Fruit fly (Drosophila melanogaster) whole organism, embryonic: ENCODE results near the gene Sec24CD.

Experiments
- BEAF-32 ChIP-seq: fragments of 200-800 bp; sonication (Bioruptor generic); optimal IDR thresholded peaks from 3 replicates; lab custom pipeline; 2017; ENCODE audit warnings: missing biosample characterization, missing genetic modification characterization, mild to moderate bottlenecking, moderate library complexity, missing genetic modification reagents
- CG10366 ChIP-seq: fragments of 200-800 bp; sonication (Bioruptor generic); IDR thresholded peaks from 2 replicates; pipeline ENCODE4 v1.3.6; 2022; ENCODE audit warnings: missing biosample characterization, missing genetic modification characterization
- CG10654 ChIP-seq: fragments of 200-800 bp; sonication (Bioruptor generic); optimal IDR thresholded peaks from 2 replicates; lab custom pipeline; 2016; ENCODE audit warnings: missing biosample characterization, missing genetic modification characterization
- CG11247 ChIP-seq: fragments of 200-800 bp; sonication (Bioruptor generic); IDR thresholded peaks from 2 replicates; pipeline ENCODE4 v1.3.6; 2022; ENCODE audit warnings: missing biosample characterization, missing genetic modification characterization
- CG11560 ChIP-seq: fragments of 200-800 bp; sonication (Bioruptor generic); IDR thresholded peaks from 3 replicates; pipeline ENCODE4 v1.3.6; 2022; ENCODE audit warnings: missing biosample characterization, missing genetic modification characterization
- CG12071 ChIP-seq: fragments of 200-800 bp; sonication (Bioruptor generic); optimal IDR thresholded peaks from 3 replicates; lab custom pipeline; 2018; ENCODE audit warnings: missing biosample characterization, mild to moderate bottlenecking, missing genetic modification characterization
- CG12744 ChIP-seq: fragments of 200-800 bp; sonication (Bioruptor generic); optimal IDR thresholded peaks from 2 replicates; lab custom pipeline; 2016; ENCODE audit warnings: missing biosample characterization, missing genetic modification characterization
- CG14014 ChIP-seq: fragments of 200-800 bp; sonication (Bioruptor generic); IDR thresholded peaks from 2 replicates; pipeline ENCODE4 v1.3.6; 2022; ENCODE audit warnings: missing biosample characterization, missing genetic modification characterization
- CG15073 ChIP-seq: fragments of 200-800 bp; sonication (Bioruptor generic); optimal IDR thresholded peaks from 2 replicates; lab custom pipeline; 2016; ENCODE audit warnings: missing biosample characterization, missing genetic modification characterization
- CG15479 ChIP-seq: fragments of 200-800 bp; sonication (Bioruptor generic); optimal IDR thresholded peaks from 3 replicates; lab custom pipeline; 2019; ENCODE audit warnings: missing biosample characterization, mild to moderate bottlenecking, missing genetic modification characterization, moderate library complexity
- CG15601 ChIP-seq: fragments of 200-800 bp; sonication (Bioruptor generic); optimal IDR thresholded peaks from 3 replicates; lab custom pipeline; 2019; ENCODE audit warnings: missing biosample characterization, mild to moderate bottlenecking, missing genetic modification characterization, moderate library complexity
- CG18011 ChIP-seq: fragments of 200-800 bp; sonication (Bioruptor generic); optimal IDR thresholded peaks from 2 replicates; lab custom pipeline; 2017; ENCODE audit warnings: missing biosample characterization, missing genetic modification characterization, mild to moderate bottlenecking, moderate library complexity, missing genotype
- CG18476 ChIP-seq: fragments of 200-800 bp; sonication (Bioruptor generic); optimal IDR thresholded peaks from 2 replicates; lab custom pipeline; 2016; ENCODE audit warnings: missing biosample characterization, mild to moderate bottlenecking, missing genetic modification characterization
- CG18764 ChIP-seq: fragments of 200-800 bp; sonication (Bioruptor generic); optimal IDR thresholded peaks from 3 replicates; lab custom pipeline; 2016; ENCODE audit warnings: missing biosample characterization, missing genetic modification characterization
- CG2116 ChIP-seq: fragments of 200-800 bp; sonication (Bioruptor generic); optimal IDR thresholded peaks from 3 replicates; lab custom pipeline; 2018; ENCODE audit warnings: missing biosample characterization, mild to moderate bottlenecking, missing genetic modification characterization
- CG2678 ChIP-seq: fragments of 200-800 bp; sonication (Bioruptor generic); optimal IDR thresholded peaks from 3 replicates; lab custom pipeline; 2019; ENCODE audit warnings: missing biosample characterization, mild to moderate bottlenecking, missing genetic modification characterization, moderate library complexity
- CG2875 ChIP-seq: fragments of 200-800 bp; sonication (Bioruptor generic); optimal IDR thresholded peaks from 2 replicates; lab custom pipeline; 2017; ENCODE audit warnings: missing biosample characterization, mild to moderate bottlenecking, missing genetic modification characterization, missing genetic modification reagents
- CG32767 ChIP-seq: fragments of 200-800 bp; sonication (Bioruptor generic); IDR thresholded peaks from 2 replicates; pipeline ENCODE4 v1.3.6; 2022; ENCODE audit warnings: missing biosample characterization, missing genetic modification characterization
- CG34422 ChIP-seq: fragments of 200-800 bp; sonication (Bioruptor generic); IDR thresholded peaks from 3 replicates; pipeline ENCODE4 v1.3.6; 2022; ENCODE audit warnings: missing biosample characterization, missing genetic modification characterization
- CG3726 ChIP-seq: fragments of 200-800 bp; sonication (Bioruptor generic); IDR thresholded peaks from 3 replicates; pipeline ENCODE4, ENCODE4 v1.3.6; 2022; ENCODE audit warnings: missing biosample characterization, missing genetic modification characterization
- CG3838 ChIP-seq: fragments of 200-800 bp; sonication (Bioruptor generic); optimal IDR thresholded peaks from 3 replicates; lab custom pipeline; 2016; ENCODE audit warnings: missing biosample characterization, missing genetic modification characterization
- CG3847 ChIP-seq: fragments of 200-800 bp; sonication (Bioruptor generic); IDR thresholded peaks from 2 replicates; pipeline ENCODE4 v1.3.6; 2022; ENCODE audit warnings: missing biosample characterization, missing genetic modification characterization
- CG4282 ChIP-seq: fragments of 200-800 bp; sonication (Bioruptor generic); optimal IDR thresholded peaks from 2 replicates; lab custom pipeline; 2016; ENCODE audit warnings: missing biosample characterization, missing genetic modification characterization
- CG4404 ChIP-seq: fragments of 200-800 bp; sonication (Bioruptor generic); IDR thresholded peaks from 2 replicates; pipeline ENCODE4 v1.3.6; 2022; ENCODE audit warnings: missing biosample characterization, missing genetic modification characterization
- CG4730 ChIP-seq: fragments of 200-800 bp; sonication (Bioruptor generic); IDR thresholded peaks from 2 replicates; pipeline ENCODE4 v1.3.6; 2022; ENCODE audit warnings: missing biosample characterization, missing genetic modification characterization
- CG6689 ChIP-seq: fragments of 200-800 bp; sonication (Bioruptor generic); IDR thresholded peaks from 2 replicates; pipeline ENCODE4 v1.3.6; 2022; ENCODE audit warnings: missing biosample characterization, missing genetic modification characterization
- CG8765 ChIP-seq: fragments of 200-800 bp; sonication (Bioruptor generic); IDR thresholded peaks from 2 replicates; pipeline ENCODE4 v1.3.6; 2022; ENCODE audit warnings: missing biosample characterization, missing genetic modification characterization
- CG9215 ChIP-seq: fragments of 200-800 bp; sonication (Bioruptor generic); IDR thresholded peaks from 2 replicates; pipeline ENCODE4 v1.3.6; 2022; ENCODE audit warnings: missing biosample characterization, missing genetic modification characterization
- CrebB ChIP-seq: fragments of 200-800 bp; sonication (Bioruptor generic); optimal IDR thresholded peaks from 3 replicates; lab custom pipeline; 2018; ENCODE audit warnings: missing biosample characterization, mild to moderate bottlenecking, missing genetic modification characterization
- Dfd ChIP-seq, 2 experiments: fragments of >200 bp; optimal IDR thresholded peaks; 2 replicates each; lab custom pipeline; 2017; ENCODE audit warnings: missing biosample characterization in 2 of 2, missing genetic modification characterization in 2 of 2
- Dll ChIP-seq: fragments of 200-800 bp; sonication (Bioruptor generic); IDR thresholded peaks from 4 replicates; pipeline ENCODE4 v1.3.6; 2022; ENCODE audit warnings: missing biosample characterization, missing genetic modification characterization; ENCODE audit not compliant: partially characterized antibody
- E2f1 ChIP-seq: fragments of 200-800 bp; sonication (Bioruptor generic); IDR thresholded peaks from 2 replicates; pipeline ENCODE4 v1.3.6; 2022; ENCODE audit warnings: missing biosample characterization, missing genetic modification characterization
- Hr51 ChIP-seq, 2 experiments: fragments of 200-800 bp; sonication (Bioruptor generic); optimal IDR thresholded peaks; 2 replicates in 1 of 2; 3 replicates in 1 of 2; lab custom pipeline; 2016 to 2018; ENCODE audit warnings: missing biosample characterization in 2 of 2, missing genetic modification characterization in 2 of 2, mild to moderate bottlenecking in 1 of 2, moderate library complexity in 1 of 2
- MBD-R2 ChIP-seq: fragments of 200-800 bp; sonication (Bioruptor generic); IDR thresholded peaks from 2 replicates; pipeline ENCODE4 v1.3.6; 2022; ENCODE audit warnings: missing biosample characterization, missing genetic modification characterization
- MESR4 ChIP-seq: fragments of 200-800 bp; sonication (Bioruptor generic); optimal IDR thresholded peaks from 2 replicates; lab custom pipeline; 2018; ENCODE audit warnings: missing biosample characterization, mild to moderate bottlenecking, missing genetic modification characterization, moderate library complexity
- Mrtf ChIP-seq: fragments of 200-800 bp; sonication (Bioruptor generic); IDR thresholded peaks from 3 replicates; pipeline ENCODE4 v1.3.6; 2022; ENCODE audit warnings: missing biosample characterization, missing genetic modification characterization
- PHDP ChIP-seq: fragments of 200-800 bp; sonication (Bioruptor generic); optimal IDR thresholded peaks from 3 replicates; lab custom pipeline; 2018; ENCODE audit warnings: missing biosample characterization, mild to moderate bottlenecking, missing genetic modification characterization, moderate library complexity
- Stat92E ChIP-seq, 3 experiments: fragments of >200 bp in 2 of 3; fragments of 200-800 bp in 1 of 3; sonication (Bioruptor generic) in 1 of 3; optimal IDR thresholded peaks; 2 replicates each; lab custom pipeline; 2017 to 2019; ENCODE audit warnings: missing biosample characterization in 3 of 3, missing genetic modification characterization in 3 of 3, mild to moderate bottlenecking in 1 of 3, moderate library complexity in 1 of 3
- TFAM ChIP-seq: fragments of 200-800 bp; sonication (Bioruptor generic); optimal IDR thresholded peaks from 2 replicates; lab custom pipeline; 2017; ENCODE audit warnings: missing biosample characterization, missing genetic modification characterization, inconsistent platforms
- bcd ChIP-seq: fragments of 200-800 bp; sonication (Bioruptor generic); optimal IDR thresholded peaks from 2 replicates; lab custom pipeline; 2017; ENCODE audit warnings: missing biosample characterization, mild to moderate bottlenecking, missing genetic modification characterization
- dati ChIP-seq: fragments of 200-800 bp; sonication (Bioruptor generic); IDR thresholded peaks from 2 replicates; pipeline ENCODE4 v1.3.6; 2022; ENCODE audit warnings: missing biosample characterization, missing genetic modification characterization
- dmrt11E ChIP-seq: fragments of 200-800 bp; sonication (Bioruptor generic); optimal IDR thresholded peaks from 3 replicates; lab custom pipeline; 2018; ENCODE audit warnings: missing biosample characterization, mild to moderate bottlenecking, missing genetic modification characterization, moderate library complexity
- dysf ChIP-seq: fragments of 200-800 bp; sonication (Bioruptor generic); IDR thresholded peaks from 3 replicates; pipeline ENCODE4 v1.3.6; 2022; ENCODE audit warnings: missing biosample characterization, missing genetic modification characterization
- eyg ChIP-seq: fragments of 200-800 bp; sonication (Bioruptor generic); optimal IDR thresholded peaks from 3 replicates; lab custom pipeline; 2016; ENCODE audit warnings: missing biosample characterization, missing genetic modification characterization
- gfzf ChIP-seq: fragments of 200-800 bp; sonication (Bioruptor generic); optimal IDR thresholded peaks from 2 replicates; lab custom pipeline; 2016; ENCODE audit warnings: missing biosample characterization, mild to moderate bottlenecking, missing genetic modification characterization, moderate library complexity
- grn ChIP-seq: fragments of 200-800 bp; sonication (Bioruptor generic); optimal IDR thresholded peaks from 3 replicates; lab custom pipeline; 2017; ENCODE audit warnings: missing biosample characterization, missing genetic modification characterization
- gsb-n ChIP-seq: fragments of 200-800 bp; sonication (Bioruptor generic); optimal IDR thresholded peaks from 3 replicates; lab custom pipeline; 2018; ENCODE audit warnings: missing biosample characterization, mild to moderate bottlenecking, missing genetic modification characterization
- h ChIP-seq: fragments of >200 bp; optimal IDR thresholded peaks from 2 replicates; lab custom pipeline; 2017
- pfk ChIP-seq: fragments of 200-800 bp; sonication (Bioruptor generic); optimal IDR thresholded peaks from 2 replicates; lab custom pipeline; 2018; ENCODE audit warnings: missing biosample characterization, mild to moderate bottlenecking, missing genetic modification characterization, moderate library complexity
- sr ChIP-seq: fragments of 200-800 bp; sonication (Bioruptor generic); IDR thresholded peaks from 3 replicates; pipeline ENCODE4 v1.3.6; 2022; ENCODE audit warnings: missing biosample characterization, missing genetic modification characterization
- toy ChIP-seq: fragments of 200-800 bp; sonication (Bioruptor generic); IDR thresholded peaks from 2 replicates; pipeline ENCODE4 v1.3.6; 2022; ENCODE audit warnings: missing biosample characterization, missing genetic modification characterization

Gene Sec24CD

dm6 chr2L:2221649-2222150, 14.9 kb downstream of the Sec24CD start (continued):
- peak; percentile 97 for TF ChIP-seq CG10366 (GFP tag; lab: Robert Waterston, UW)
- TF ChIP-seq CG11247 (GFP tag; lab: Robert Waterston, UW) = peak; percentile 99
- TF ChIP-seq CG12071 (GFP tag; lab: Kevin White, UChicago) = peak; percentile 95
- TF ChIP-seq CG3726 (GFP tag; lab: Robert Waterston, UW) = peak; percentile 94
- no peak for TF ChIP-seq pfk (GFP tag; lab: Kevin White, UChicago)
- peak; percentile 89 for TF ChIP-seq CG15601 (tag; lab: Kevin White, UChicago)
- peak; percentile 93 for TF ChIP-seq CG9215 (GFP tag; lab: Robert Waterston, UW)
- peak; percentile 83 for TF ChIP-seq CG3838 (GFP tag; lab: Kevin White, UChicago)
- peak; percentile 92 for TF ChIP-seq sr (GFP tag; lab: Robert Waterston, UW)
- peak; percentile 86 for TF ChIP-seq CG4282 (GFP tag; lab: Kevin White, UChicago)
- TF ChIP-seq CG2116 = peak; percentile 89
- TF ChIP-seq h = no peak
- TF ChIP-seq CG15479 (GFP tag; lab: Kevin White, UChicago) = peak; percentile 75
- TF ChIP-seq CG34422 (GFP tag; lab: Robert Waterston, UW) = peak; percentile 99
- TF ChIP-seq Dll (GFP tag; lab: Robert Waterston, UW) = no peak
- peak; percentile 78 for TF ChIP-seq TFAM
- TF ChIP-seq Mrtf (GFP tag; lab: Robert Waterston, UW) = peak; percentile 98
- TF ChIP-seq CG32767 (GFP tag; lab: Robert Waterston, UW) = peak; percentile 96
- peak in 1 of 3 experiments; percentile 48 for TF ChIP-seq Stat92E (GFP tag; optimal IDR thresholded peaks at IDR 0.05; lab: Kevin White, UChicago)
- peak; percentile 91 for TF ChIP-seq CG10654 (GFP tag; lab: Kevin White, UChicago)
- TF ChIP-seq CG18476 (GFP tag; lab: Kevin White, UChicago) = peak; percentile 95
- TF ChIP-seq CG8765 (GFP tag; lab: Robert Waterston, UW) = peak; percentile 90
- TF ChIP-seq CG15073 (GFP tag; lab: Kevin White, UChicago) = peak; percentile 76
- peak; percentile 97 for TF ChIP-seq CG6689
- peak; percentile 94 for TF ChIP-seq CG2875 (GFP tag; lab: Kevin White, UChicago)
- TF ChIP-seq MBD-R2 (GFP tag; lab: Robert Waterston, UW) = peak; percentile 96
- TF ChIP-seq CG4404 (GFP tag; lab: Robert Waterston, UW) = peak; percentile 90
- TF ChIP-seq gfzf (GFP tag; lab: Kevin White, UChicago) = no peak
- TF ChIP-seq E2f1 (GFP tag; lab: Robert Waterston, UW) = peak; percentile 96
- peak; percentile 95 for TF ChIP-seq CG4730 (GFP tag; lab: Robert Waterston, UW)
- peak; percentile 98 for TF ChIP-seq CrebB
- TF ChIP-seq PHDP = peak; percentile 98
- TF ChIP-seq MESR4 (GFP tag; lab: Kevin White, UChicago) = peak; percentile 68
- TF ChIP-seq grn (GFP tag; lab: Kevin White, UChicago) = peak; percentile 86
- no peak for TF ChIP-seq Dfd (GFP tag; optimal IDR thresholded peaks at IDR 0.05; lab: Kevin White, UChicago)
- peak; percentile 92 for TF ChIP-seq dati (GFP tag; lab: Robert Waterston, UW)
- peak; percentile 93 for TF ChIP-seq CG12744 (GFP tag; lab: Kevin White, UChicago)
- peak; percentile 99 for TF ChIP-seq CG14014 (GFP tag; lab: Robert Waterston, UW)
- TF ChIP-seq CG11560 (tag; lab: Robert Waterston, UW) = peak; percentile 92
- peak; percentile 95 to 96 for TF ChIP-seq Hr51 (GFP tag; optimal IDR thresholded peaks at IDR 0.05; lab: Kevin White, UChicago)
- peak; percentile 89 for TF ChIP-seq dmrt11E
- peak; percentile 92 for TF ChIP-seq gsb-n (tag; lab: Kevin White, UChicago)
- TF ChIP-seq CG18764 (GFP tag; lab: Kevin White, UChicago) = peak; percentile 93
- TF ChIP-seq CG18011 = peak; percentile 91
- TF ChIP-seq CG3847 (GFP tag; lab: Robert Waterston, UW) = peak; percentile 97
- peak; percentile 95 for TF ChIP-seq bcd (GFP tag; lab: Kevin White, UChicago)
- peak; percentile 17 for TF ChIP-seq BEAF-32 (GFP tag; lab: Kevin White, UChicago)
- TF ChIP-seq toy (GFP tag; lab: Robert Waterston, UW) = peak; percentile 95
- peak; percentile 92 for TF ChIP-seq eyg
- TF ChIP-seq CG2678 = peak; percentile 98
- peak; percentile 99 for TF ChIP-seq dysf (GFP tag; lab: Robert Waterston, UW)
